Worm (Caenorhabditis elegans) whole organism, L4/young adult: ENCODE measurements around the gene ttll-15.
"Not testable (repeated sequence)": the region's sequence is repeated elsewhere in the genome, so short reads cannot be mapped to it uniquely, and the experiment has no call there.

ENCODE experiments used
- W03F9.2 ChIP-seq: fragments of 150-350 bp; optimal IDR thresholded peaks from 2 replicates; lab custom pipeline; 2014; ENCODE audit warnings: missing biosample characterization, missing genetic modification characterization
- dao-5 ChIP-seq: sonication (generic microtip); optimal IDR thresholded peaks from 2 replicates; lab custom pipeline; 2016; ENCODE audit warnings: missing genotype, missing genetic modification characterization, moderate library complexity, missing compliant biosample characterization
- him-1 ChIP-seq: sonication (generic microtip); optimal IDR thresholded peaks from 2 replicates; lab custom pipeline; 2016; ENCODE audit warnings: missing genotype, missing genetic modification reagents, missing genetic modification characterization, missing compliant biosample characterization

ttll-15 gene

ce11 chrV:10358238-10358637 lies at the start of gene ttll-15:
ttll-15 (plus strand) TSS chrV:10358538.
- no peak for TF ChIP-seq W03F9.2 (tag; lab: Kevin White, UChicago)
- no peak for TF ChIP-seq him-1 (tag; lab: Kevin White, UChicago)
- TF ChIP-seq dao-5 (tag; lab: Kevin White, UChicago) = no peak

ce11 chrV:10313953-10314352 lies 44.4 kb upstream of the ttll-15 start, which contains the start of gene gcy-6:
gcy-6 (minus strand) TSS chrV:10314053.
- no peak for TF ChIP-seq W03F9.2 (tag; lab: Kevin White, UChicago)
- TF ChIP-seq dao-5 (tag; lab: Kevin White, UChicago) = no peak

- no peak for TF ChIP-seq him-1 (tag; lab: Kevin White, UChicago)
- no peak for TF ChIP-seq W03F9.2 (tag; lab: Kevin White, UChicago)
- no peak for TF ChIP-seq dao-5 (tag; lab: Kevin White, UChicago)
These were observed 44.0 kb upstream of the ttll-15 start, which contains the start of gene trx-2 for ce11 chrV:10314371-10314770. trx-2 (plus strand) TSS chrV:10314671.

- TF ChIP-seq him-1 (tag; lab: Kevin White, UChicago) (no peak), dao-5 (tag; lab: Kevin White, UChicago) (no peak), W03F9.2 (tag; lab: Kevin White, UChicago) (no peak)
These were observed 41.0 kb upstream of the ttll-15 start, which contains the start of gene asps-1 for ce11 chrV:10317294-10317693. asps-1 (minus strand) TSS chrV:10317394.

- TF ChIP-seq W03F9.2 (tag; lab: Kevin White, UChicago) (no peak), dao-5 (tag; lab: Kevin White, UChicago) (no peak), him-1 (tag; lab: Kevin White, UChicago) (no peak)
These were observed 38.9 kb upstream of the ttll-15 start, which contains the start of gene B0024.11 for ce11 chrV:10319434-10319833. B0024.11 (minus strand) TSS chrV:10319534.

ce11 chrV:10320101-10320761 lies 38.1 kb upstream of the ttll-15 start, which contains the start of the genes gna-1 and B0024.13:
gna-1 (minus strand) TSS chrV:10320151.
B0024.13 (plus strand) TSS chrV:10320711.
- TF ChIP-seq him-1 (tag; lab: Kevin White, UChicago) = no peak
- no peak for TF ChIP-seq dao-5 (tag; lab: Kevin White, UChicago)
- TF ChIP-seq W03F9.2 (tag; lab: Kevin White, UChicago) = no peak

- TF ChIP-seq dao-5 (tag; lab: Kevin White, UChicago) (no peak), W03F9.2 (tag; lab: Kevin White, UChicago) (no peak), him-1 (tag; lab: Kevin White, UChicago) (no peak)
These were observed 34.8 kb upstream of the ttll-15 start for ce11 chrV:10323537-10323936.

ce11 chrV:10328080-10328479 lies 30.3 kb upstream of the ttll-15 start:
- TF ChIP-seq him-1 (tag; lab: Kevin White, UChicago) (no peak), W03F9.2 (tag; lab: Kevin White, UChicago) (no peak), dao-5 (tag; lab: Kevin White, UChicago) (no peak)

- TF ChIP-seq W03F9.2 (tag; lab: Kevin White, UChicago) = no peak
- no peak for TF ChIP-seq dao-5 (tag; lab: Kevin White, UChicago)
- TF ChIP-seq him-1 (tag; lab: Kevin White, UChicago) = no peak
These were observed 26.3 kb upstream of the ttll-15 start, which contains the start of gene crm-1 for ce11 chrV:10332012-10332411. crm-1 (minus strand) TSS chrV:10332112.

ce11 chrV:10333843-10334242 lies 24.5 kb upstream of the ttll-15 start:
- TF ChIP-seq him-1 (tag; lab: Kevin White, UChicago) (no peak), W03F9.2 (tag; lab: Kevin White, UChicago) (no peak), dao-5 (tag; lab: Kevin White, UChicago) (no peak)

- TF ChIP-seq W03F9.2 (tag; lab: Kevin White, UChicago) = peak; percentile 90
- no peak for TF ChIP-seq dao-5 (tag; lab: Kevin White, UChicago)
These were observed 19.9 kb upstream of the ttll-15 start, which contains the start of gene arx-2 for ce11 chrV:10338305-10338992. arx-2 (minus strand) TSS chrV:10338355.

ce11 chrV:10339200-10339599 lies 19.1 kb upstream of the ttll-15 start, which contains the start of gene K07C5.2:
K07C5.2 (plus strand) TSS chrV:10339500.
- no peak for TF ChIP-seq W03F9.2 (tag; lab: Kevin White, UChicago)
- no peak for TF ChIP-seq him-1 (tag; lab: Kevin White, UChicago)
- no peak for TF ChIP-seq dao-5 (tag; lab: Kevin White, UChicago)

ce11 chrV:10341905-10342328 lies 16.4 kb upstream of the ttll-15 start, which contains the start of gene K07C5.13:
K07C5.13 (plus strand) TSS chrV:10342055.
- not testable (repeated sequence) for TF ChIP-seq him-1, W03F9.2, dao-5 (tag; lab: Kevin White, UChicago)
